Fruit fly (Drosophila melanogaster) whole organism, embryonic: ENCODE measurements around the gene stck.

ENCODE experiments used
- CG12104 ChIP-seq: fragments of 200-800 bp; sonication (Bioruptor generic); optimal IDR thresholded peaks from 3 replicates; lab custom pipeline; 2016; ENCODE audit warnings: missing biosample characterization, missing genetic modification characterization
- CG14860 ChIP-seq: fragments of 200-800 bp; sonication (Bioruptor generic); IDR thresholded peaks from 3 replicates; pipeline ENCODE4 v1.3.6; 2022; ENCODE audit warnings: missing biosample characterization, missing genetic modification characterization; ENCODE audit not compliant: partially characterized antibody
- CG14965 ChIP-seq: fragments of 200-800 bp; sonication (Bioruptor generic); optimal IDR thresholded peaks from 2 replicates; lab custom pipeline; 2016; ENCODE audit warnings: missing biosample characterization, missing genetic modification characterization, borderline replicate concordance
- CG15479 ChIP-seq: fragments of 200-800 bp; sonication (Bioruptor generic); optimal IDR thresholded peaks from 3 replicates; lab custom pipeline; 2019; ENCODE audit warnings: missing biosample characterization, mild to moderate bottlenecking, missing genetic modification characterization, moderate library complexity
- CG30403 ChIP-seq: fragments of 200-800 bp; sonication (Bioruptor generic); optimal IDR thresholded peaks from 3 replicates; lab custom pipeline; 2016; ENCODE audit warnings: missing biosample characterization, missing genetic modification characterization
- CG3281 ChIP-seq: fragments of 200-800 bp; sonication (Bioruptor generic); optimal IDR thresholded peaks from 3 replicates; lab custom pipeline; 2017; ENCODE audit warnings: missing biosample characterization, mild to moderate bottlenecking, missing genetic modification characterization
- CG6765 ChIP-seq: fragments of 200-800 bp; sonication (Bioruptor generic); optimal IDR thresholded peaks from 3 replicates; lab custom pipeline; 2017; ENCODE audit warnings: missing biosample characterization, mild to moderate bottlenecking, missing genetic modification characterization
- CG6791 ChIP-seq: fragments of 200-800 bp; sonication (Bioruptor generic); IDR thresholded peaks from 3 replicates; pipeline ENCODE4 v1.3.6; 2022; ENCODE audit warnings: missing biosample characterization, missing genetic modification characterization; ENCODE audit not compliant: partially characterized antibody
- CG7357 ChIP-seq: fragments of 200-800 bp; sonication (Bioruptor generic); IDR thresholded peaks from 3 replicates; pipeline ENCODE4 v1.3.6; 2022; ENCODE audit warnings: missing biosample characterization, missing genetic modification characterization
- CG7372 ChIP-seq: fragments of 200-800 bp; sonication (Bioruptor generic); IDR thresholded peaks from 2 replicates; pipeline ENCODE4 v1.3.6; 2022; ENCODE audit warnings: missing biosample characterization, missing genetic modification characterization
- CG7556 ChIP-seq: fragments of 200-800 bp; sonication (Bioruptor generic); optimal IDR thresholded peaks from 2 replicates; lab custom pipeline; 2017; ENCODE audit warnings: missing biosample characterization, mild to moderate bottlenecking, missing genetic modification characterization
- CG8765 ChIP-seq: fragments of 200-800 bp; sonication (Bioruptor generic); IDR thresholded peaks from 2 replicates; pipeline ENCODE4 v1.3.6; 2022; ENCODE audit warnings: missing biosample characterization, missing genetic modification characterization
- CHES-1-like ChIP-seq: fragments of 200-800 bp; sonication (Bioruptor generic); optimal IDR thresholded peaks from 2 replicates; lab custom pipeline; 2016; ENCODE audit warnings: missing biosample characterization, missing genetic modification characterization
- Camta ChIP-seq: fragments of 200-800 bp; sonication (Bioruptor generic); optimal IDR thresholded peaks from 2 replicates; lab custom pipeline; 2016; ENCODE audit warnings: missing biosample characterization, missing genetic modification characterization
- Elba2 ChIP-seq: fragments of 200-800 bp; sonication (Bioruptor generic); optimal IDR thresholded peaks from 3 replicates; lab custom pipeline; 2016; ENCODE audit warnings: missing biosample characterization, missing genetic modification characterization
- Hr78 ChIP-seq, 2 experiments: fragments of 200-800 bp in 1 of 2; fragments of >200 bp in 1 of 2; sonication (Bioruptor generic) in 1 of 2; optimal IDR thresholded peaks; 2 replicates each; lab custom pipeline; 2017 to 2019; ENCODE audit warnings: missing biosample characterization in 2 of 2, missing genetic modification characterization in 2 of 2, mild to moderate bottlenecking in 1 of 2, moderate library complexity in 1 of 2
- NFAT ChIP-seq: fragments of 200-800 bp; sonication (Bioruptor generic); IDR thresholded peaks from 2 replicates; pipeline ENCODE4 v1.3.6; 2022; ENCODE audit warnings: missing biosample characterization, missing genetic modification characterization
- Nf-YB ChIP-seq: fragments of 200-800 bp; sonication (Bioruptor generic); optimal IDR thresholded peaks from 3 replicates; lab custom pipeline; 2019; ENCODE audit warnings: missing biosample characterization, mild to moderate bottlenecking, missing genetic modification characterization, moderate library complexity
- Side ChIP-seq: fragments of 200-800 bp; sonication (Bioruptor generic); optimal IDR thresholded peaks from 2 replicates; lab custom pipeline; 2016; ENCODE audit warnings: missing biosample characterization, missing genetic modification characterization
- Six4 ChIP-seq: fragments of 200-800 bp; sonication (Bioruptor generic); optimal IDR thresholded peaks from 2 replicates; lab custom pipeline; 2016; ENCODE audit warnings: missing biosample characterization, missing genetic modification characterization
- Trl ChIP-seq, 3 experiments: fragments of >200 bp in 2 of 3; fragments of 200-800 bp in 1 of 3; sonication (Bioruptor generic) in 1 of 3; optimal IDR thresholded peaks; 2 replicates in 1 of 3; 3 replicates in 2 of 3; lab custom pipeline; 2016 to 2017; ENCODE audit warnings: missing biosample characterization in 1 of 3, missing genetic modification characterization in 1 of 3
- Xbp1 ChIP-seq: fragments of 200-800 bp; sonication (Bioruptor generic); optimal IDR thresholded peaks from 3 replicates; lab custom pipeline; 2016; ENCODE audit warnings: missing biosample characterization, mild to moderate bottlenecking, missing genetic modification characterization
- YL-1 ChIP-seq: fragments of 200-800 bp; sonication (Bioruptor generic); optimal IDR thresholded peaks from 3 replicates; lab custom pipeline; 2017; ENCODE audit warnings: missing biosample characterization, mild to moderate bottlenecking, missing genetic modification characterization
- ac ChIP-seq: fragments of 200-800 bp; sonication (Bioruptor generic); optimal IDR thresholded peaks from 3 replicates; lab custom pipeline; 2017; ENCODE audit warnings: missing biosample characterization, mild to moderate bottlenecking, missing genetic modification characterization
- bigmax ChIP-seq: fragments of 200-800 bp; sonication (Bioruptor generic); optimal IDR thresholded peaks from 2 replicates; lab custom pipeline; 2018; ENCODE audit warnings: missing biosample characterization, mild to moderate bottlenecking, missing genetic modification characterization
- br ChIP-seq: fragments of >200 bp; optimal IDR thresholded peaks from 2 replicates; lab custom pipeline; 2017
- cad ChIP-seq: fragments of >200 bp; optimal IDR thresholded peaks from 2 replicates; lab custom pipeline; 2017; ENCODE audit warnings: missing biosample characterization, missing genetic modification characterization
- chm ChIP-seq: fragments of 200-800 bp; sonication (Bioruptor generic); IDR thresholded peaks from 2 replicates; pipeline ENCODE4 v1.3.6; 2022; ENCODE audit warnings: missing biosample characterization, missing genetic modification characterization
- eyg ChIP-seq: fragments of 200-800 bp; sonication (Bioruptor generic); optimal IDR thresholded peaks from 3 replicates; lab custom pipeline; 2016; ENCODE audit warnings: missing biosample characterization, missing genetic modification characterization
- gsb-n ChIP-seq: fragments of 200-800 bp; sonication (Bioruptor generic); optimal IDR thresholded peaks from 3 replicates; lab custom pipeline; 2018; ENCODE audit warnings: missing biosample characterization, mild to moderate bottlenecking, missing genetic modification characterization
- insv ChIP-seq, 2 experiments: fragments of 200-800 bp; sonication (Bioruptor generic); optimal IDR thresholded peaks; 3 replicates each; lab custom pipeline; 2016 to 2018; ENCODE audit warnings: missing biosample characterization in 2 of 2, missing genetic modification characterization in 2 of 2
- lilli ChIP-seq: fragments of 200-800 bp; sonication (Bioruptor generic); optimal IDR thresholded peaks from 3 replicates; lab custom pipeline; 2016; ENCODE audit warnings: missing biosample characterization, missing genetic modification characterization
- lola ChIP-seq, 3 experiments: fragments of >200 bp in 2 of 3; fragments of 200-800 bp in 1 of 3; sonication (Bioruptor generic) in 1 of 3; optimal IDR thresholded peaks; 2 replicates each; lab custom pipeline; 2017 to 2019; ENCODE audit warnings: missing biosample characterization in 3 of 3, missing genetic modification characterization in 3 of 3, mild to moderate bottlenecking in 1 of 3, moderate library complexity in 1 of 3
- mirr ChIP-seq: fragments of 200-800 bp; sonication (Bioruptor generic); optimal IDR thresholded peaks from 3 replicates; lab custom pipeline; 2018; ENCODE audit warnings: missing biosample characterization, mild to moderate bottlenecking, missing genetic modification characterization
- slp2 ChIP-seq: fragments of 200-800 bp; sonication (Bioruptor generic); optimal IDR thresholded peaks from 2 replicates; lab custom pipeline; 2016; ENCODE audit warnings: missing biosample characterization, missing genetic modification characterization
- sr ChIP-seq: fragments of 200-800 bp; sonication (Bioruptor generic); IDR thresholded peaks from 3 replicates; pipeline ENCODE4 v1.3.6; 2022; ENCODE audit warnings: missing biosample characterization, missing genetic modification characterization
- tll ChIP-seq, 2 experiments: fragments of 200-800 bp in 1 of 2; fragments of >200 bp in 1 of 2; sonication (Bioruptor generic) in 1 of 2; optimal IDR thresholded peaks; 2 replicates each; lab custom pipeline; 2017 to 2019; ENCODE audit warnings: missing biosample characterization in 2 of 2, missing genetic modification characterization in 2 of 2, mild to moderate bottlenecking in 1 of 2, moderate library complexity in 1 of 2
- twi ChIP-seq: fragments of 200-800 bp; optimal IDR thresholded peaks from 2 replicates; lab custom pipeline; 2019; ENCODE audit warnings: missing biosample characterization, mild to moderate bottlenecking, missing genetic modification characterization, moderate library complexity
- zen ChIP-seq: fragments of 200-800 bp; sonication (Bioruptor generic); optimal IDR thresholded peaks from 3 replicates; lab custom pipeline; 2018; ENCODE audit warnings: missing biosample characterization, mild to moderate bottlenecking, missing genetic modification characterization, moderate library complexity

stck gene

dm6 chr3R:8333768-8334470, 22.9 kb upstream of the stck start, which contains the start of gene Poxm (continued):
- TF ChIP-seq ac: peak; percentile 75
- TF ChIP-seq br (lab: Kevin White, UChicago): no peak
- peak; percentile 88 for TF ChIP-seq gsb-n (tag; lab: Kevin White, UChicago)
- TF ChIP-seq CG8765 (GFP tag; lab: Robert Waterston, UW): peak; percentile 82
- no peak for TF ChIP-seq CG3281 (GFP tag; lab: Kevin White, UChicago)
- peak; percentile 21 for TF ChIP-seq YL-1 (GFP tag; lab: Kevin White, UChicago)
- TF ChIP-seq cad (GFP tag; lab: Kevin White, UChicago): no peak
- TF ChIP-seq mirr (GFP tag; lab: Kevin White, UChicago): no peak
- no peak for TF ChIP-seq CHES-1-like (GFP tag; lab: Kevin White, UChicago)

dm6 chr3R:8334471-8334783, 22.4 kb upstream of the stck start:
- TF ChIP-seq Hr78 (GFP tag; optimal IDR thresholded peaks at IDR 0.05; lab: Kevin White, UChicago) (no peak), NFAT (GFP tag; lab: Robert Waterston, UW) (no peak), CG7556 (GFP tag; lab: Kevin White, UChicago) (peak; percentile 31), Xbp1 (GFP tag; lab: Kevin White, UChicago) (no peak), slp2 (GFP tag; lab: Kevin White, UChicago) (no peak), chm (GFP tag; lab: Robert Waterston, UW) (no peak), Camta (no peak), CG6765 (GFP tag; lab: Kevin White, UChicago) (no peak), Nf-YB (GFP tag; lab: Kevin White, UChicago) (peak; percentile 91), lola (GFP tag; optimal IDR thresholded peaks at IDR 0.05; lab: Kevin White, UChicago) (no peak), twi (tag; lab: Kevin White, UChicago) (no peak), Six4 (GFP tag; lab: Kevin White, UChicago) (no peak), CG12104 (GFP tag; lab: Kevin White, UChicago) (no peak), eyg (GFP tag; lab: Kevin White, UChicago) (no peak), CG30403 (peak; percentile 19), CG7357 (0 out of 3 replicates have a peak, but pooled peaks have one; percentile 4), bigmax (GFP tag; lab: Kevin White, UChicago) (no peak), Trl (optimal IDR thresholded peaks at IDR 0.05; lab: Kevin White, UChicago) (peak in 1 of 2 experiments; percentile 54), Trl (GFP tag; optimal IDR thresholded peaks at IDR 0.05; lab: Kevin White, UChicago) (no peak), CG6791 (GFP tag; lab: Robert Waterston, UW) (peak; percentile 19; the same call in 1 of the 3 replicates), sr (GFP tag; lab: Robert Waterston, UW) (peak; percentile 78; the same call in 2 of the 3 replicates), CG14860 (GFP tag; lab: Robert Waterston, UW) (no peak), Side (GFP tag; lab: Kevin White, UChicago) (no peak)

- TF ChIP-seq Elba2 (GFP tag; lab: Kevin White, UChicago) (peak; percentile 93), Trl (optimal IDR thresholded peaks at IDR 0.05; lab: Kevin White, UChicago) (no peak), Trl (GFP tag; optimal IDR thresholded peaks at IDR 0.05; lab: Kevin White, UChicago) (no peak), zen (peak; percentile 44), CG15479 (GFP tag; lab: Kevin White, UChicago) (peak; percentile 41), lilli (no peak), CG7372 (0 out of 2 replicates have a peak, but pooled peaks have one; percentile 3), tll (GFP tag; optimal IDR thresholded peaks at IDR 0.05; lab: Kevin White, UChicago) (peak in 1 of 2 experiments; percentile 27), insv (GFP tag; optimal IDR thresholded peaks at IDR 0.05; lab: Kevin White, UChicago) (peak in 1 of 2 experiments; percentile 8), CG14965 (no peak)
These were observed 21.8 kb upstream of the stck start for dm6 chr3R:8334982-8335381.
